Fruit fly (Drosophila melanogaster) whole organism, adult: ENCODE results near the gene CG10809.

Source experiments
- CG12768 ChIP-seq: fragments of 200-800 bp; sonication (Bioruptor generic); optimal IDR thresholded peaks from 2 replicates; lab custom pipeline; 2017; ENCODE audit warnings: missing biosample characterization, missing genetic modification characterization, mild to moderate bottlenecking, moderate library complexity, missing genetic modification reagents
- CG5204 ChIP-seq: fragments of 200-800 bp; sonication (Bioruptor generic); optimal IDR thresholded peaks from 2 replicates; lab custom pipeline; 2016; ENCODE audit warnings: missing biosample characterization, missing genetic modification characterization
- CG7101 ChIP-seq: fragments of 200-800 bp; sonication (Bioruptor generic); optimal IDR thresholded peaks from 2 replicates; lab custom pipeline; 2018; ENCODE audit warnings: missing biosample characterization, mild to moderate bottlenecking, missing genetic modification characterization, moderate library complexity
- Clk ChIP-seq: fragments of 200-800 bp; sonication (Bioruptor generic); optimal IDR thresholded peaks from 2 replicates; lab custom pipeline; 2017; ENCODE audit warnings: missing biosample characterization, missing genetic modification characterization
- Crg-1 ChIP-seq: fragments of 200-800 bp; sonication (Bioruptor generic); optimal IDR thresholded peaks from 2 replicates; lab custom pipeline; 2016; ENCODE audit warnings: missing biosample characterization, missing genetic modification characterization
- bab1 ChIP-seq: fragments of 200-800 bp; sonication (Bioruptor generic); optimal IDR thresholded peaks from 3 replicates; lab custom pipeline; 2019; ENCODE audit warnings: missing biosample characterization, mild to moderate bottlenecking, missing genetic modification characterization, moderate library complexity
- cic ChIP-seq: fragments of 200-800 bp; sonication (Bioruptor generic); optimal IDR thresholded peaks from 2 replicates; lab custom pipeline; 2017; ENCODE audit warnings: missing biosample characterization, mild to moderate bottlenecking, missing genetic modification characterization, moderate library complexity
- cnc ChIP-seq, 2 experiments: fragments of >200 bp; optimal IDR thresholded peaks; 2 replicates each; lab custom pipeline; 2017
- kay ChIP-seq: fragments of 200-800 bp; sonication (Bioruptor generic); peaks from one replicate; lab custom pipeline; 2016; ENCODE audit warnings: missing biosample characterization, missing genetic modification characterization, borderline replicate concordance

dm6 chr3L:9851000-9851671 is 8.6 kb downstream of the CG10809 start:
- TF ChIP-seq Crg-1 (no peak), CG12768 (GFP tag; lab: Kevin White, UChicago) (no peak), bab1 (GFP tag; lab: Kevin White, UChicago) (no peak), kay (no peak), Clk (no peak), CG5204 (no peak), cnc (optimal IDR thresholded peaks at IDR 0.05; lab: Kevin White, UChicago) (no peak), CG7101 (tag; lab: Kevin White, UChicago) (no peak), cic (GFP tag; lab: Kevin White, UChicago) (no peak)
